Worm (Caenorhabditis elegans) whole organism, L3 larva: Measurements from ENCODE around the gene T05G5.4.

Source experiments
- aly-2 ChIP-seq: fragments of 150-350 bp; optimal IDR thresholded peaks from 2 replicates; lab custom pipeline; 2014; ENCODE audit warnings: missing biosample characterization, missing genetic modification characterization
- ceh-82 ChIP-seq: fragments of 150-350 bp; optimal IDR thresholded peaks from 2 replicates; lab custom pipeline; 2014; ENCODE audit warnings: missing biosample characterization, missing genetic modification characterization
- egl-27 ChIP-seq: sonication (generic microtip); optimal IDR thresholded peaks from 4 replicates; lab custom pipeline; 2017; ENCODE audit warnings: missing biosample characterization, missing genetic modification reagents, missing genetic modification characterization
- elt-2 ChIP-seq: sonication (generic microtip); optimal IDR thresholded peaks from 2 replicates; lab custom pipeline; 2016; ENCODE audit warnings: missing genetic modification reagents, mild to moderate bottlenecking, missing genetic modification characterization, missing compliant biosample characterization
- elt-3 ChIP-seq, 3 experiments: fragments of 150-350 bp in 1 of 3; sonication (generic microtip) in 2 of 3; optimal IDR thresholded peaks; 2 replicates in 2 of 3; 4 replicates in 1 of 3; lab custom pipeline; 2014 to 2017; ENCODE audit warnings: missing biosample characterization in 3 of 3, missing genetic modification characterization in 3 of 3
- fos-1 ChIP-seq: fragments of 150-350 bp; optimal IDR thresholded peaks from 2 replicates; lab custom pipeline; 2014; ENCODE audit warnings: missing biosample characterization, missing genetic modification characterization
- nhr-11 ChIP-seq: fragments of 150-350 bp; optimal IDR thresholded peaks from 2 replicates; lab custom pipeline; 2014; ENCODE audit warnings: missing biosample characterization, missing genetic modification characterization
- nhr-237 ChIP-seq: fragments of 150-350 bp; optimal IDR thresholded peaks from 2 replicates; lab custom pipeline; 2014; ENCODE audit warnings: missing biosample characterization, missing genetic modification characterization
- nhr-28 ChIP-seq: fragments of 150-350 bp; optimal IDR thresholded peaks from 2 replicates; lab custom pipeline; 2014; ENCODE audit warnings: missing biosample characterization, missing genetic modification characterization
- sea-2 ChIP-seq: fragments of 150-350 bp; sonication (generic microtip); optimal IDR thresholded peaks from 4 replicates; lab custom pipeline; 2014; ENCODE audit warnings: missing biosample characterization, missing genetic modification reagents, missing genetic modification characterization
- snpc-4 ChIP-seq: fragments of 150-350 bp; optimal IDR thresholded peaks from 2 replicates; lab custom pipeline; 2014; ENCODE audit warnings: missing biosample characterization, missing genetic modification characterization
- ztf-4 ChIP-seq: fragments of 150-350 bp; optimal IDR thresholded peaks from 2 replicates; lab custom pipeline; 2014; ENCODE audit warnings: missing biosample characterization, missing genetic modification characterization

- TF ChIP-seq nhr-237 (no peak), aly-2 (tag; lab: Kevin White, UChicago) (peak; percentile 65), snpc-4 (tag; lab: Kevin White, UChicago) (no peak), nhr-11 (tag; lab: Kevin White, UChicago) (no peak), sea-2 (GFP tag; lab: Kevin White, UChicago) (no peak), fos-1 (no peak), ztf-4 (no peak), egl-27 (tag; lab: Kevin White, UChicago) (no peak), ceh-82 (peak; percentile 8), elt-3 (tag; optimal IDR thresholded peaks at IDR 0.05; lab: Kevin White, UChicago) (no peak), nhr-28 (no peak), elt-2 (tag; lab: Kevin White, UChicago) (peak; percentile 24)
These were observed 34.4 kb downstream of the T05G5.4 start for ce11 chrIII:9783133-9783590.
